Worm (Caenorhabditis elegans) whole organism, L4 larva: Measurements from ENCODE around the gene F46F5.7.
A peak's percentile ranks its signal among the peaks of the same experiment; 100 is the strongest.

Experiments used
- F49E8.2 ChIP-seq: sonication (generic microtip); optimal IDR thresholded peaks from 2 replicates; lab custom pipeline; 2016; ENCODE audit warnings: missing compliant biosample characterization, mild to moderate bottlenecking, missing genetic modification characterization, borderline replicate concordance
- Y48G9A.11 ChIP-seq: fragments of 200-800 bp; sonication (Bioruptor generic); IDR thresholded peaks from 2 replicates; pipeline ENCODE4 v1.3.6; 2022; ENCODE audit warnings: missing genetic modification reagents, missing genetic modification characterization, missing compliant biosample characterization
- Y5F2A.4 ChIP-seq: fragments of 200-800 bp; sonication (Bioruptor generic); optimal IDR thresholded peaks from 2 replicates; lab custom pipeline; 2018; ENCODE audit warnings: mild to moderate bottlenecking, missing genetic modification characterization, missing compliant biosample characterization
- aha-1 ChIP-seq: fragments of 150-350 bp; peaks from one replicate; lab custom pipeline; 2014; ENCODE audit warnings: missing biosample characterization, missing genetic modification characterization
- ceh-28 ChIP-seq: fragments of 150-350 bp; optimal IDR thresholded peaks from 2 replicates; lab custom pipeline; 2014; ENCODE audit warnings: missing biosample characterization, missing genetic modification reagents, missing genetic modification characterization
- ces-1 ChIP-seq: fragments of 150-350 bp; sonication (generic microtip); optimal IDR thresholded peaks from 4 replicates; lab custom pipeline; 2014; ENCODE audit warnings: missing biosample characterization, missing genetic modification reagents, missing genetic modification characterization
- cey-2 ChIP-seq: sonication (generic microtip); optimal IDR thresholded peaks from 3 replicates; lab custom pipeline; 2017; ENCODE audit warnings: missing genetic modification characterization, mild to moderate bottlenecking, missing compliant biosample characterization, antibody characterized with exemption, borderline replicate concordance; ENCODE audit not compliant: insufficient read depth
- ctbp-1 ChIP-seq: fragments of 200-800 bp; sonication (Bioruptor generic); IDR thresholded peaks from 2 replicates; pipeline ENCODE4 v1.3.6; 2022; ENCODE audit warnings: missing genetic modification reagents, missing genetic modification characterization, missing compliant biosample characterization
- daf-16 ChIP-seq, 3 experiments: sonication (generic microtip); optimal IDR thresholded peaks; 2 replicates each; lab custom pipeline; 2016 to 2017; ENCODE audit warnings: missing genetic modification characterization in 3 of 3, missing genetic modification reagents in 3 of 3, mild to moderate bottlenecking in 2 of 3, missing compliant biosample characterization in 2 of 3, missing biosample characterization in 1 of 3, moderate library complexity in 1 of 3
- fkh-10 ChIP-seq: fragments of 150-350 bp; optimal IDR thresholded peaks from 2 replicates; lab custom pipeline; 2014; ENCODE audit warnings: missing biosample characterization, missing genetic modification reagents, missing genetic modification characterization
- jun-1 ChIP-seq: fragments of 150-350 bp; optimal IDR thresholded peaks from 2 replicates; lab custom pipeline; 2014; ENCODE audit warnings: missing biosample characterization, missing genetic modification reagents, missing genetic modification characterization
- lin-13 ChIP-seq: fragments of 150-350 bp; optimal IDR thresholded peaks from 2 replicates; lab custom pipeline; 2014; ENCODE audit warnings: missing biosample characterization, missing genetic modification reagents, missing genetic modification characterization
- lin-29 ChIP-seq: fragments of 200-800 bp; sonication (Bioruptor generic); IDR thresholded peaks from 2 replicates; pipeline ENCODE4 v1.3.6; 2022; ENCODE audit warnings: missing genetic modification reagents, missing genetic modification characterization, missing compliant biosample characterization
- lin-38 ChIP-seq: fragments of 200-800 bp; sonication (Bioruptor generic); IDR thresholded peaks from 2 replicates; pipeline ENCODE4 v1.3.6; 2022; ENCODE audit warnings: missing genetic modification reagents, missing genetic modification characterization, missing compliant biosample characterization
- lir-3 ChIP-seq: sonication (generic microtip); optimal IDR thresholded peaks from 2 replicates; lab custom pipeline; 2016; ENCODE audit warnings: mild to moderate bottlenecking, missing genetic modification characterization, missing compliant biosample characterization
- mes-2 ChIP-seq: sonication (generic microtip); optimal IDR thresholded peaks from 2 replicates; lab custom pipeline; 2016; ENCODE audit warnings: missing genotype, mild to moderate bottlenecking, missing genetic modification characterization, missing compliant biosample characterization; ENCODE audit not compliant: poor library complexity, severe bottlenecking
- nhr-28 ChIP-seq: fragments of 150-350 bp; optimal IDR thresholded peaks from 2 replicates; lab custom pipeline; 2014; ENCODE audit warnings: missing biosample characterization, missing genetic modification characterization
- nhr-76 ChIP-seq: fragments of 150-350 bp; optimal IDR thresholded peaks from 2 replicates; lab custom pipeline; 2014; ENCODE audit warnings: missing biosample characterization, missing genetic modification characterization
- nhr-77 ChIP-seq: fragments of 150-350 bp; optimal IDR thresholded peaks from 2 replicates; lab custom pipeline; 2014; ENCODE audit warnings: missing biosample characterization, missing genetic modification characterization
- spr-3 ChIP-seq: fragments of 200-800 bp; sonication (Bioruptor generic); optimal IDR thresholded peaks from 2 replicates; lab custom pipeline; 2018; ENCODE audit warnings: mild to moderate bottlenecking, missing genetic modification characterization, missing compliant biosample characterization
- zag-1 ChIP-seq: fragments of 150-350 bp; optimal IDR thresholded peaks from 2 replicates; lab custom pipeline; 2014; ENCODE audit warnings: missing biosample characterization, missing genetic modification characterization
- zip-2 ChIP-seq: fragments of 150-350 bp; optimal IDR thresholded peaks from 2 replicates; lab custom pipeline; 2014; ENCODE audit warnings: missing biosample characterization, missing genetic modification characterization

The F46F5.7 gene

DNA sequence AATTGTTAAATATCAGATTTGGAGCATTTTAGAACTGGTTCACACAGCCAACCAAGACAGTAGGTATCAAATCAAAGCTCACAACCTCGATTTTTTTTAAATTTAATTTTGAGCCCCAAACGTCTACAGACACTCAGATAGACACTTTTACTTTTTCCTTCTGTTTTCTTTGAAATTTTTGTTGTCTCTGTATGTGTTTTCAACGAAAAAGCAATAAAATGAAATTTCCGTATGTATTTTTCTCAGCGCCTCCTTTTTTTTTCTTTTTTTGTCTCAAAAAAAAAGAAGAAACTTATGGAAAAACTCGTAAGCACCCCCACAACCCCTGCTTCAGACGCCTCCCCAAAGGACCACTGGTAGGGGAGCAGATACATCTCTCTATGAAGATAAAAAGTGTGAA is 46.6 kb downstream of the F46F5.7 start:
- TF ChIP-seq ceh-28 (tag; lab: Kevin White, UChicago), result no peak
- peak; percentile 81 for TF ChIP-seq fkh-10 (GFP tag; lab: Kevin White, UChicago)
- no peak for TF ChIP-seq ces-1

DNA sequence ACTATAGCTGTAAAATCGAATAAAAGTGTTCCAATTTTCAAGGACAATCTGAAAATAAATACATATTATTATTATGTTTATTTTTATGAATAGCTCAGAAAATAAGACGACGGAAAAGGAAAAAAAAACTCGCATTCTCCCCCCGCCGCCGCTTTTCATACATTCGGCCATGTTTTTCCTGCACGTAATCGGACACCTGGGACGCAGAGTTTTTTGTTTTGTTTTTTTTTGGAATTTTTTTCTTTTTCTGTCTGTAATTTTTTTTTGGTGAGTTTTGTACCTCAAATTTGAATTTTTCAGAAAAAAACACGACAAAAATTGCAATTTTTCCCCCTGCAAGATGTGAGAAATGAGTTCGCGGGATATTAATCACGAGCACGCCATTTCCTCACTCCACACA is 50.2 kb downstream of the F46F5.7 start, which contains the start of gene C08G5.6:
Gene C08G5.6 (plus strand): TSS at position 301 of the 400 bp plus-strand sequence.
- TF ChIP-seq mes-2 (tag; lab: Kevin White, UChicago), result no peak
- no peak for TF ChIP-seq ctbp-1
- no peak for TF ChIP-seq F49E8.2 (tag; lab: Kevin White, UChicago)
- TF ChIP-seq Y5F2A.4 (GFP tag; lab: Kevin White, UChicago), result no peak
- no peak for TF ChIP-seq nhr-77 (tag; lab: Kevin White, UChicago)
- no peak for TF ChIP-seq zip-2 (tag; lab: Kevin White, UChicago)
- no peak for TF ChIP-seq daf-16 (GFP tag; optimal IDR thresholded peaks at IDR 0.05; lab: Kevin White, UChicago)
- no peak for TF ChIP-seq daf-16 (tag; optimal IDR thresholded peaks at IDR 0.05; lab: Kevin White, UChicago)
- TF ChIP-seq spr-3, result no peak
- no peak for TF ChIP-seq lin-29 (GFP tag; lab: Robert Waterston, UW)
- TF ChIP-seq zag-1 (tag; lab: Kevin White, UChicago), result no peak
- TF ChIP-seq jun-1, result no peak
- no peak for TF ChIP-seq nhr-76 (tag; lab: Kevin White, UChicago)
- TF ChIP-seq lir-3 (tag; lab: Kevin White, UChicago), result no peak
- no peak for TF ChIP-seq Y48G9A.11 (GFP tag; lab: Robert Waterston, UW)
- no peak for TF ChIP-seq nhr-28 (tag; lab: Kevin White, UChicago)
- TF ChIP-seq fkh-10 (GFP tag; lab: Kevin White, UChicago), result no peak

DNA sequence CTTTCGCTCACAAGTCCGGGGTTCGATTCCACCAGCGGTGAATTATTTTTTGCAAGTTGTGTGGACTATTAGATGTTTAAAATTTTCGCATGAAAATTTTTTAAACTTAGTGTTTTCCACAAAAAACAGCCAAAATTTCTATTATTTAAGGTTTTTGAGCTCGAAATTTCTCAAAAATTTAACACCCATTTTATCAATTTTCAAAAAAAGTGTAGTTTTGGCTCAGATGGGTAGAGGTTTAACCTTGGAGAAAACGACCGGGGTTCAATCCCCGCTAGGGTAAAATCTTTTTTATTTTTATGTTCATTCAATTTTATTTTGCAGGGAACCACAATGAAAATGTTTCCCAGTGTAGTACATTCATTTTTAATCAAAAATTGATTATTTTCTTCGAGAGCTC is 51.2 kb downstream of the F46F5.7 start:
- peak; percentile 40 for TF ChIP-seq lin-38 (GFP tag; lab: Robert Waterston, UW)
- TF ChIP-seq lin-13, result peak; percentile 11
- TF ChIP-seq aha-1 (tag; lab: Kevin White, UChicago), result peak; percentile 27
- TF ChIP-seq cey-2 (tag; lab: Kevin White, UChicago), result no peak
